Worm (Caenorhabditis elegans) whole organism, young adult: ENCODE measurements around the gene gpx-3.
A peak's percentile ranks its signal among the peaks of the same experiment; 100 is the strongest.

Experiments used
- B0019.2 ChIP-seq: fragments of 200-800 bp; sonication (Bioruptor generic); conservative IDR thresholded peaks from 2 replicates; pipeline ENCODE4 v1.3.6; 2022; ENCODE audit warnings: missing genetic modification reagents, missing genetic modification characterization, missing compliant biosample characterization
- B0261.1 ChIP-seq: sonication (generic microtip); optimal IDR thresholded peaks from 2 replicates; lab custom pipeline; 2016; ENCODE audit warnings: mild to moderate bottlenecking, missing genetic modification characterization, moderate library complexity, missing compliant biosample characterization
- C06A6.2 ChIP-seq: fragments of 200-800 bp; sonication (Bioruptor generic); conservative IDR thresholded peaks from 2 replicates; pipeline ENCODE4 v1.3.6; 2022; ENCODE audit warnings: missing genetic modification characterization, missing compliant biosample characterization
- C17E4.6 ChIP-seq: fragments of 200-800 bp; sonication (Bioruptor generic); IDR thresholded peaks from 2 replicates; pipeline ENCODE4 v1.3.6; 2022; ENCODE audit warnings: missing genetic modification reagents, missing genetic modification characterization, missing compliant biosample characterization
- F33H1.4 ChIP-seq: fragments of 200-800 bp; sonication (Bioruptor generic); IDR thresholded peaks from 2 replicates; pipeline ENCODE4 v1.3.6; 2022; ENCODE audit warnings: missing genetic modification reagents, missing genetic modification characterization, missing compliant biosample characterization
- F57C9.4 ChIP-seq: sonication (generic microtip); optimal IDR thresholded peaks from 2 replicates; lab custom pipeline; 2017; ENCODE audit warnings: mild to moderate bottlenecking, missing genetic modification characterization, missing compliant biosample characterization
- T26A5.8 ChIP-seq: sonication (generic microtip); optimal IDR thresholded peaks from 2 replicates; lab custom pipeline; 2016; ENCODE audit warnings: missing genetic modification characterization, missing compliant biosample characterization
- ZK185.1 ChIP-seq: sonication (generic microtip); optimal IDR thresholded peaks from 2 replicates; lab custom pipeline; 2016; ENCODE audit warnings: mild to moderate bottlenecking, missing genetic modification characterization, missing compliant biosample characterization; ENCODE audit not compliant: poor library complexity, severe bottlenecking
- aptf-3 ChIP-seq: fragments of 200-800 bp; sonication (Bioruptor generic); IDR thresholded peaks from 2 replicates; pipeline ENCODE4 v1.3.6; 2022; ENCODE audit warnings: missing genetic modification characterization, missing compliant biosample characterization
- atf-7 ChIP-seq: sonication (generic microtip); optimal IDR thresholded peaks from 2 replicates; lab custom pipeline; 2017; ENCODE audit warnings: mild to moderate bottlenecking, missing genetic modification characterization, missing compliant biosample characterization
- athp-1 ChIP-seq: sonication (generic microtip); optimal IDR thresholded peaks from 2 replicates; lab custom pipeline; 2017; ENCODE audit warnings: mild to moderate bottlenecking, missing genetic modification characterization, missing compliant biosample characterization
- attf-3 ChIP-seq: fragments of 200-800 bp; sonication (Bioruptor generic); conservative IDR thresholded peaks from 2 replicates; pipeline ENCODE4 v1.3.6; 2022; ENCODE audit warnings: missing genetic modification reagents, missing genetic modification characterization, missing compliant biosample characterization
- attf-5 ChIP-seq: fragments of 200-800 bp; sonication (Bioruptor generic); optimal IDR thresholded peaks from 2 replicates; lab custom pipeline; 2018; ENCODE audit warnings: mild to moderate bottlenecking, missing genetic modification characterization, missing compliant biosample characterization
- dox-1 ChIP-seq: fragments of 200-800 bp; sonication (Bioruptor generic); IDR thresholded peaks from 2 replicates; pipeline ENCODE4 v1.3.6; 2022; ENCODE audit warnings: missing genetic modification reagents, missing genetic modification characterization, missing compliant biosample characterization
- efl-1 ChIP-seq: fragments of 150-350 bp; optimal IDR thresholded peaks from 2 replicates; lab custom pipeline; 2014; ENCODE audit warnings: missing biosample characterization, missing genetic modification reagents, missing genetic modification characterization
- egl-44 ChIP-seq: fragments of 200-800 bp; sonication (Bioruptor generic); IDR thresholded peaks from 2 replicates; pipeline ENCODE4 v1.3.6; 2022; ENCODE audit warnings: missing genetic modification reagents, missing genetic modification characterization, missing compliant biosample characterization
- hlh-26 ChIP-seq: fragments of 200-800 bp; sonication (Bioruptor generic); conservative IDR thresholded peaks from 2 replicates; pipeline ENCODE4 v1.3.6; 2022; ENCODE audit warnings: missing genetic modification reagents, missing genetic modification characterization, missing compliant biosample characterization
- hmg-1.2 ChIP-seq: fragments of 200-800 bp; sonication (Bioruptor generic); IDR thresholded peaks from 2 replicates; pipeline ENCODE4 v1.3.6; 2022; ENCODE audit warnings: missing genetic modification reagents, missing genetic modification characterization, missing compliant biosample characterization
- hmg-20 ChIP-seq: fragments of 200-800 bp; sonication (Bioruptor generic); IDR thresholded peaks from 2 replicates; pipeline ENCODE4 v1.3.6; 2022; ENCODE audit warnings: missing genetic modification reagents, missing genetic modification characterization, missing compliant biosample characterization
- lin-26 ChIP-seq: fragments of 200-800 bp; sonication (Bioruptor generic); IDR thresholded peaks from 2 replicates; pipeline ENCODE4 v1.3.6; 2022; ENCODE audit warnings: missing genetic modification reagents, missing genetic modification characterization, missing compliant biosample characterization
- madf-6 ChIP-seq: fragments of 200-800 bp; sonication (Bioruptor generic); IDR thresholded peaks from 2 replicates; pipeline ENCODE4 v1.3.6; 2022; ENCODE audit warnings: missing genetic modification reagents, missing genetic modification characterization, missing compliant biosample characterization
- mel-28 ChIP-seq: sonication (generic microtip); optimal IDR thresholded peaks from 2 replicates; lab custom pipeline; 2016; ENCODE audit warnings: borderline replicate concordance, mild to moderate bottlenecking, missing genetic modification characterization, missing compliant biosample characterization
- mes-4 ChIP-seq: sonication (generic microtip); optimal IDR thresholded peaks from 2 replicates; lab custom pipeline; 2016; ENCODE audit warnings: missing genotype, missing genetic modification characterization, missing compliant biosample characterization
- nfya-1 ChIP-seq: sonication (generic microtip); optimal IDR thresholded peaks from 2 replicates; lab custom pipeline; 2017; ENCODE audit warnings: antibody characterized with exemption, missing compliant biosample characterization, missing genetic modification characterization, borderline replicate concordance; ENCODE audit not compliant: insufficient read depth
- nhr-27 ChIP-seq: fragments of 200-800 bp; sonication (Bioruptor generic); optimal IDR thresholded peaks from 2 replicates; lab custom pipeline; 2018; ENCODE audit warnings: mild to moderate bottlenecking, missing genetic modification characterization, moderate library complexity, missing compliant biosample characterization
- nhr-80 ChIP-seq: sonication (generic microtip); optimal IDR thresholded peaks from 2 replicates; lab custom pipeline; 2016; ENCODE audit warnings: missing genetic modification characterization, missing compliant biosample characterization
- nhr-90 ChIP-seq: sonication (generic microtip); optimal IDR thresholded peaks from 2 replicates; lab custom pipeline; 2016; ENCODE audit warnings: missing genotype, mild to moderate bottlenecking, missing genetic modification characterization, missing compliant biosample characterization
- rec-8 ChIP-seq, 2 experiments: sonication (generic microtip); optimal IDR thresholded peaks; 2 replicates each; lab custom pipeline; 2016; ENCODE audit warnings: mild to moderate bottlenecking in 2 of 2, missing genetic modification characterization in 2 of 2, missing genetic modification reagents in 2 of 2, missing genotype in 2 of 2, missing biosample characterization in 1 of 2, missing compliant biosample characterization in 1 of 2, moderate library complexity in 1 of 2
- rpc-1 ChIP-seq, 2 experiments: fragments of 150-350 bp in 1 of 2; sonication (generic microtip) in 1 of 2; optimal IDR thresholded peaks; 2 replicates each; lab custom pipeline; 2014 to 2018; ENCODE audit warnings: missing biosample characterization in 1 of 2, missing genetic modification characterization in 1 of 2, missing genetic modification reagents in 1 of 2, missing genotype in 1 of 2
- sea-2 ChIP-seq: fragments of 200-800 bp; sonication (Bioruptor generic); IDR thresholded peaks from 2 replicates; pipeline ENCODE4 v1.3.6; 2022; ENCODE audit warnings: missing genetic modification characterization, missing compliant biosample characterization
- snpc-1.1 ChIP-seq: sonication (generic microtip); optimal IDR thresholded peaks from 2 replicates; lab custom pipeline; 2017; ENCODE audit warnings: missing genetic modification characterization, mild to moderate bottlenecking, missing compliant biosample characterization, antibody characterized with exemption, moderate library complexity, missing genotype, missing genetic modification reagents; ENCODE audit not compliant: insufficient read depth
- snpc-4 ChIP-seq, 5 experiments: fragments of 150-350 bp in 1 of 5; sonication (generic microtip) in 4 of 5; optimal IDR thresholded peaks; 2 replicates each; lab custom pipeline; 2014 to 2018; ENCODE audit warnings: missing genetic modification characterization in 5 of 5, missing biosample characterization in 3 of 5, antibody characterized with exemption in 2 of 5, mild to moderate bottlenecking in 2 of 5, missing compliant biosample characterization in 2 of 5, missing genotype in 2 of 5, moderate library complexity in 2 of 5, missing genetic modification reagents in 1 of 5
- sptf-2 ChIP-seq: fragments of 200-800 bp; sonication (Bioruptor generic); optimal IDR thresholded peaks from 2 replicates; lab custom pipeline; 2018; ENCODE audit warnings: mild to moderate bottlenecking, missing genetic modification characterization, missing compliant biosample characterization
- tbp1 ChIP-seq: fragments of 200-800 bp; sonication (Bioruptor generic); optimal IDR thresholded peaks from 2 replicates; lab custom pipeline; 2018; ENCODE audit warnings: mild to moderate bottlenecking, missing genetic modification characterization, missing compliant biosample characterization
- ztf-28 ChIP-seq: fragments of 200-800 bp; sonication (Bioruptor generic); IDR thresholded peaks from 2 replicates; pipeline ENCODE4 v1.3.6; 2022; ENCODE audit warnings: missing genetic modification reagents, missing genetic modification characterization, missing compliant biosample characterization
- ztf-3 ChIP-seq: fragments of 200-800 bp; sonication (Bioruptor generic); optimal IDR thresholded peaks from 2 replicates; lab custom pipeline; 2018; ENCODE audit warnings: mild to moderate bottlenecking, missing genetic modification characterization, missing compliant biosample characterization

Gene gpx-3

ce11 chrX:9597299-9597698 lies 9.6 kb downstream of the gpx-3 start:
- TF ChIP-seq B0261.1 (tag; lab: Kevin White, UChicago) (no peak), tbp1 (GFP tag; lab: Kevin White, UChicago) (no peak), hlh-26 (GFP tag; lab: Robert Waterston, UW) (no peak), C17E4.6 (no peak), hmg-20 (GFP tag; lab: Robert Waterston, UW) (no peak), attf-5 (GFP tag; lab: Kevin White, UChicago) (no peak), F57C9.4 (tag; lab: Kevin White, UChicago) (no peak), sptf-2 (GFP tag; lab: Kevin White, UChicago) (no peak), F33H1.4 (GFP tag; lab: Robert Waterston, UW) (no peak), nhr-90 (no peak), snpc-4 (GFP tag; optimal IDR thresholded peaks at IDR 0.05; lab: Kevin White, UChicago) (no peak), snpc-4 (tag; optimal IDR thresholded peaks at IDR 0.05; lab: Kevin White, UChicago) (no peak), attf-3 (GFP tag; lab: Robert Waterston, UW) (no peak), athp-1 (no peak), ztf-28 (GFP tag; lab: Robert Waterston, UW) (no peak)

- no peak for TF ChIP-seq nhr-27 (tag; lab: Kevin White, UChicago)
- TF ChIP-seq lin-26, result no peak
- no peak for TF ChIP-seq C06A6.2
- no peak for TF ChIP-seq dox-1
- no peak for TF ChIP-seq mel-28 (tag; lab: Kevin White, UChicago)
- TF ChIP-seq nhr-80, result peak; percentile 54
- TF ChIP-seq egl-44 (GFP tag; lab: Robert Waterston, UW), result no peak
- TF ChIP-seq rpc-1 (optimal IDR thresholded peaks at IDR 0.05; lab: Kevin White, UChicago), result no peak
- TF ChIP-seq rpc-1 (tag; optimal IDR thresholded peaks at IDR 0.05; lab: Kevin White, UChicago), result no peak
- TF ChIP-seq sea-2 (GFP tag; lab: Robert Waterston, UW), result no peak
These were observed 14.9 kb downstream of the gpx-3 start for ce11 chrX:9602625-9603024.

ce11 chrX:9603180-9603579 lies 15.4 kb downstream of the gpx-3 start:
- TF ChIP-seq rec-8 (tag; optimal IDR thresholded peaks at IDR 0.05; lab: Kevin White, UChicago) (no peak), snpc-4 (GFP tag; optimal IDR thresholded peaks at IDR 0.05; lab: Kevin White, UChicago) (no peak), snpc-4 (tag; optimal IDR thresholded peaks at IDR 0.05; lab: Kevin White, UChicago) (no peak), ZK185.1 (no peak), aptf-3 (no peak), madf-6 (GFP tag; lab: Robert Waterston, UW) (no peak), atf-7 (tag; lab: Kevin White, UChicago) (no peak), hmg-1.2 (GFP tag; lab: Robert Waterston, UW) (no peak), B0019.2 (GFP tag; lab: Robert Waterston, UW) (no peak), nfya-1 (tag; lab: Kevin White, UChicago) (no peak), ztf-3 (GFP tag; lab: Kevin White, UChicago) (no peak), attf-5 (GFP tag; lab: Kevin White, UChicago) (no peak), snpc-1.1 (no peak), nhr-80 (no peak), mes-4 (tag; lab: Kevin White, UChicago) (no peak), efl-1 (GFP tag; lab: Kevin White, UChicago) (no peak), T26A5.8 (tag; lab: Kevin White, UChicago) (no peak)
